Worm (Caenorhabditis elegans) whole organism, L1 larva: ENCODE measurements around the gene dtmk-1.

ENCODE experiments used
- aha-1 ChIP-seq: fragments of 150-350 bp; optimal IDR thresholded peaks from 2 replicates; lab custom pipeline; 2014; ENCODE audit warnings: missing biosample characterization, missing genetic modification characterization
- aly-2 ChIP-seq: fragments of 150-350 bp; optimal IDR thresholded peaks from 2 replicates; lab custom pipeline; 2014; ENCODE audit warnings: missing biosample characterization, missing genetic modification characterization
- ama-1 ChIP-seq: fragments of 150-350 bp; optimal IDR thresholded peaks from 2 replicates; lab custom pipeline; 2014
- ceh-82 ChIP-seq, 3 experiments: fragments of 150-350 bp in 1 of 3; sonication (generic microtip) in 2 of 3; optimal IDR thresholded peaks; 2 replicates each; lab custom pipeline; 2014 to 2017; ENCODE audit warnings: missing biosample characterization in 3 of 3, missing genetic modification characterization in 3 of 3
- ceh-90 ChIP-seq: sonication (generic microtip); optimal IDR thresholded peaks from 2 replicates; lab custom pipeline; 2016; ENCODE audit warnings: missing genetic modification characterization, missing compliant biosample characterization
- ces-1 ChIP-seq: fragments of 150-350 bp; optimal IDR thresholded peaks from 2 replicates; lab custom pipeline; 2014; ENCODE audit warnings: missing biosample characterization, missing genetic modification reagents, missing genetic modification characterization
- dpl-1 ChIP-seq, 3 experiments: fragments of 150-350 bp in 2 of 3; sonication (generic microtip) in 1 of 3; optimal IDR thresholded peaks; 2 replicates each; lab custom pipeline; 2014 to 2017; ENCODE audit warnings: missing biosample characterization in 3 of 3, missing genetic modification characterization in 3 of 3, missing genetic modification reagents in 3 of 3
- dsc-1 ChIP-seq: sonication (generic microtip); optimal IDR thresholded peaks from 2 replicates; lab custom pipeline; 2016; ENCODE audit warnings: mild to moderate bottlenecking, missing genetic modification characterization, missing compliant biosample characterization
- efl-1 ChIP-seq, 4 experiments: fragments of 150-350 bp; optimal IDR thresholded peaks in 3 of 4; peaks in 1 of 4; 1 replicate in 1 of 4; 2 replicates in 3 of 4; lab custom pipeline; 2014; ENCODE audit warnings: missing biosample characterization in 2 of 4, missing genetic modification characterization in 2 of 4, missing genetic modification reagents in 2 of 4
- egl-13 ChIP-seq: sonication (generic microtip); optimal IDR thresholded peaks from 2 replicates; lab custom pipeline; 2016; ENCODE audit warnings: missing genotype, missing genetic modification reagents, missing genetic modification characterization, missing compliant biosample characterization
- egl-27 ChIP-seq, 2 experiments: fragments of 150-350 bp in 1 of 2; sonication (generic microtip); optimal IDR thresholded peaks; 3 replicates each; lab custom pipeline; 2017 to 2018; ENCODE audit warnings: missing biosample characterization in 2 of 2, missing genetic modification characterization in 2 of 2, missing genetic modification reagents in 2 of 2
- elt-2 ChIP-seq: sonication (generic microtip); optimal IDR thresholded peaks from 2 replicates; lab custom pipeline; 2016; ENCODE audit warnings: missing genetic modification characterization, mild to moderate bottlenecking, inconsistent platforms, missing compliant biosample characterization, missing genetic modification reagents
- elt-3 ChIP-seq, 6 experiments: fragments of 150-350 bp in 1 of 6; sonication (generic microtip); optimal IDR thresholded peaks; 2 replicates each; lab custom pipeline; 2017 to 2018; ENCODE audit warnings: missing biosample characterization in 6 of 6, missing genetic modification characterization in 6 of 6, inconsistent platforms in 1 of 6
- ets-5 ChIP-seq: fragments of 200-800 bp; sonication (Bioruptor generic); IDR thresholded peaks from 2 replicates; pipeline ENCODE4 v1.3.6; 2022; ENCODE audit warnings: missing genetic modification characterization, missing compliant biosample characterization
- fkh-8 ChIP-seq: sonication (generic microtip); optimal IDR thresholded peaks from 2 replicates; lab custom pipeline; 2016; ENCODE audit warnings: mild to moderate bottlenecking, missing genetic modification characterization, missing compliant biosample characterization
- grh-1 ChIP-seq: fragments of 200-800 bp; sonication (Bioruptor generic); IDR thresholded peaks from 2 replicates; pipeline ENCODE4 v1.3.6; 2022; ENCODE audit warnings: missing genetic modification reagents, missing genetic modification characterization, missing compliant biosample characterization
- hlh-4 ChIP-seq: sonication (generic microtip); optimal IDR thresholded peaks from 2 replicates; lab custom pipeline; 2016; ENCODE audit warnings: mild to moderate bottlenecking, missing genetic modification characterization, missing compliant biosample characterization
- jun-1 ChIP-seq: fragments of 150-350 bp; optimal IDR thresholded peaks from 2 replicates; lab custom pipeline; 2014; ENCODE audit warnings: missing biosample characterization, missing genetic modification reagents, missing genetic modification characterization
- lin-14 ChIP-seq: fragments of 200-800 bp; sonication (Bioruptor generic); optimal IDR thresholded peaks from 2 replicates; lab custom pipeline; 2018; ENCODE audit warnings: mild to moderate bottlenecking, missing genetic modification characterization, moderate library complexity, missing compliant biosample characterization
- lin-35 ChIP-seq, 2 experiments: fragments of 150-350 bp; optimal IDR thresholded peaks; 2 replicates each; lab custom pipeline; 2014; ENCODE audit warnings: missing biosample characterization in 2 of 2, missing genetic modification characterization in 2 of 2, missing genetic modification reagents in 2 of 2
- lir-3 ChIP-seq: sonication (generic microtip); optimal IDR thresholded peaks from 2 replicates; lab custom pipeline; 2016; ENCODE audit warnings: mild to moderate bottlenecking, missing genetic modification characterization, moderate library complexity, missing compliant biosample characterization; ENCODE audit not compliant: poor library complexity
- lsy-2 ChIP-seq, 2 experiments: fragments of 150-350 bp; optimal IDR thresholded peaks; 2 replicates each; lab custom pipeline; 2014; ENCODE audit warnings: missing biosample characterization in 2 of 2, missing genetic modification characterization in 2 of 2
- mab-9 ChIP-seq: fragments of 200-800 bp; sonication (Bioruptor generic); IDR thresholded peaks from 2 replicates; pipeline ENCODE4 v1.3.6; 2022; ENCODE audit warnings: missing genetic modification reagents, missing genetic modification characterization, missing compliant biosample characterization
- mdl-1 ChIP-seq, 2 experiments: fragments of 150-350 bp; optimal IDR thresholded peaks; 2 replicates each; lab custom pipeline; 2014 to 2017; ENCODE audit warnings: missing biosample characterization in 2 of 2, missing genetic modification characterization in 2 of 2, inconsistent platforms in 1 of 2
- mef-2 ChIP-seq: fragments of 150-350 bp; optimal IDR thresholded peaks from 2 replicates; lab custom pipeline; 2014; ENCODE audit warnings: missing biosample characterization, missing genetic modification characterization
- nhr-19 ChIP-seq: fragments of 200-800 bp; sonication (Bioruptor generic); conservative IDR thresholded peaks from 2 replicates; pipeline ENCODE4 v1.3.6; 2022; ENCODE audit warnings: missing genetic modification characterization, missing compliant biosample characterization
- nhr-20 ChIP-seq: sonication (generic microtip); optimal IDR thresholded peaks from 2 replicates; lab custom pipeline; 2016; ENCODE audit warnings: mild to moderate bottlenecking, missing genetic modification characterization, missing compliant biosample characterization
- nhr-47 ChIP-seq: sonication (generic microtip); optimal IDR thresholded peaks from 2 replicates; lab custom pipeline; 2016; ENCODE audit warnings: mild to moderate bottlenecking, missing genetic modification characterization, moderate library complexity, missing compliant biosample characterization
- nhr-71 ChIP-seq: sonication (generic microtip); optimal IDR thresholded peaks from 2 replicates; lab custom pipeline; 2016; ENCODE audit warnings: mild to moderate bottlenecking, missing genetic modification characterization, moderate library complexity, missing compliant biosample characterization
- nhr-76 ChIP-seq: sonication (generic microtip); optimal IDR thresholded peaks from 2 replicates; lab custom pipeline; 2017; ENCODE audit warnings: missing biosample characterization, missing genetic modification characterization
- nhr-77 ChIP-seq: fragments of 150-350 bp; optimal IDR thresholded peaks from 2 replicates; lab custom pipeline; 2014; ENCODE audit warnings: missing biosample characterization, missing genetic modification characterization
- nhr-85 ChIP-seq: sonication (generic microtip); peaks from one replicate; lab custom pipeline; 2016; ENCODE audit warnings: missing genetic modification characterization, inconsistent platforms, missing compliant biosample characterization
- nhr-90 ChIP-seq: sonication (generic microtip); optimal IDR thresholded peaks from 2 replicates; lab custom pipeline; 2016; ENCODE audit warnings: mild to moderate bottlenecking, missing genetic modification characterization, missing compliant biosample characterization; ENCODE audit not compliant: poor library complexity
- pag-3 ChIP-seq: sonication (generic microtip); optimal IDR thresholded peaks from 2 replicates; lab custom pipeline; 2017; ENCODE audit warnings: missing genetic modification characterization, mild to moderate bottlenecking, missing compliant biosample characterization, antibody characterized with exemption, borderline replicate concordance; ENCODE audit not compliant: insufficient read depth
- pax-3 ChIP-seq: fragments of 200-800 bp; sonication (Bioruptor generic); optimal IDR thresholded peaks from 2 replicates; lab custom pipeline; 2018; ENCODE audit warnings: mild to moderate bottlenecking, missing genetic modification characterization, moderate library complexity, missing compliant biosample characterization
- sptf-1 ChIP-seq: fragments of 150-350 bp; optimal IDR thresholded peaks from 2 replicates; lab custom pipeline; 2014; ENCODE audit warnings: missing biosample characterization, missing genetic modification characterization
- swsn-7 ChIP-seq: sonication (generic microtip); optimal IDR thresholded peaks from 2 replicates; lab custom pipeline; 2016; ENCODE audit warnings: missing genetic modification characterization, missing compliant biosample characterization
- tbx-2 ChIP-seq: sonication (generic microtip); optimal IDR thresholded peaks from 2 replicates; lab custom pipeline; 2016; ENCODE audit warnings: missing genetic modification characterization, missing compliant biosample characterization
- unc-30 ChIP-seq: sonication (generic microtip); optimal IDR thresholded peaks from 2 replicates; lab custom pipeline; 2017; ENCODE audit warnings: missing biosample characterization, missing genetic modification characterization
- vab-15 ChIP-seq: sonication (generic microtip); optimal IDR thresholded peaks from 2 replicates; lab custom pipeline; 2017; ENCODE audit warnings: missing genotype, mild to moderate bottlenecking, missing genetic modification characterization, missing compliant biosample characterization
- xbp-1 ChIP-seq: sonication (generic microtip); optimal IDR thresholded peaks from 2 replicates; lab custom pipeline; 2016; ENCODE audit warnings: missing genetic modification characterization, missing compliant biosample characterization
- zip-4 ChIP-seq: fragments of 200-800 bp; sonication (Bioruptor generic); optimal IDR thresholded peaks from 2 replicates; lab custom pipeline; 2018; ENCODE audit warnings: mild to moderate bottlenecking, missing genetic modification characterization, moderate library complexity, missing compliant biosample characterization

The dtmk-1 gene

ce11 chrII:9966954-9967353 is at the start of gene dtmk-1:
TSS of gene dtmk-1 (minus strand) at chrII:9967099.
- TF ChIP-seq elt-2 (tag; lab: Kevin White, UChicago), result peak; percentile 4
- TF ChIP-seq mef-2, result no peak
- peak; percentile 3 for TF ChIP-seq nhr-90 (tag; lab: Kevin White, UChicago)
- no peak for TF ChIP-seq hlh-4 (tag; lab: Kevin White, UChicago)
- no peak for TF ChIP-seq efl-1 (optimal IDR thresholded peaks at IDR 0.05; lab: Kevin White, UChicago)
- peak in 1 of 2 experiments; percentile 86 for TF ChIP-seq efl-1 (GFP tag; optimal IDR thresholded peaks at IDR 0.05 in 1 of 2; lab: Kevin White, UChicago)
- TF ChIP-seq nhr-85 (tag; lab: Kevin White, UChicago), result peak; percentile 57
- no peak for TF ChIP-seq ama-1 (lab: Kevin White, UChicago)
- no peak for TF ChIP-seq zip-4 (GFP tag; lab: Kevin White, UChicago)
- no peak for TF ChIP-seq xbp-1 (tag; lab: Kevin White, UChicago)
- no peak for TF ChIP-seq sptf-1 (tag; lab: Kevin White, UChicago)

ce11 chrII:10016013-10016412 is 49.1 kb upstream of the dtmk-1 start, which contains the start of gene lec-2:
TSS of gene lec-2 (minus strand) at chrII:10016183.
- TF ChIP-seq pag-3 (peak; percentile 74), fkh-8 (tag; lab: Kevin White, UChicago) (peak; percentile 83), elt-3 (tag; optimal IDR thresholded peaks at IDR 0.05; lab: Kevin White, UChicago) (peak in 1 of 6 experiments; percentile 18), ceh-82 (tag; optimal IDR thresholded peaks at IDR 0.05; lab: Kevin White, UChicago) (peak in 1 of 3 experiments; percentile 3), lir-3 (tag; lab: Kevin White, UChicago) (no peak), dsc-1 (tag; lab: Kevin White, UChicago) (no peak), pax-3 (tag; lab: Kevin White, UChicago) (peak; percentile 11), elt-2 (tag; lab: Kevin White, UChicago) (no peak), unc-30 (no peak), tbx-2 (tag; lab: Kevin White, UChicago) (peak; percentile 28), lin-14 (peak; percentile 74), sptf-1 (tag; lab: Kevin White, UChicago) (no peak), lin-35 (GFP tag; optimal IDR thresholded peaks at IDR 0.05; lab: Kevin White, UChicago) (peak in 1 of 2 experiments; percentile 8), lsy-2 (tag; optimal IDR thresholded peaks at IDR 0.05; lab: Kevin White, UChicago) (peak in 1 of 2 experiments; percentile 19), ces-1 (GFP tag; lab: Kevin White, UChicago) (no peak), jun-1 (tag; lab: Kevin White, UChicago) (no peak), swsn-7 (peak; percentile 28), nhr-47 (tag; lab: Kevin White, UChicago) (peak; percentile 22), dpl-1 (GFP tag; optimal IDR thresholded peaks at IDR 0.05; lab: Kevin White, UChicago) (no peak), nhr-19 (GFP tag; lab: Robert Waterston, UW) (peak; percentile 7), mab-9 (no peak), vab-15 (tag; lab: Kevin White, UChicago) (no peak), nhr-77 (no peak), egl-13 (no peak), egl-27 (tag; optimal IDR thresholded peaks at IDR 0.05; lab: Kevin White, UChicago) (no peak), ceh-90 (tag; lab: Kevin White, UChicago) (no peak), nhr-71 (tag; lab: Kevin White, UChicago) (peak; percentile 45), mdl-1 (tag; optimal IDR thresholded peaks at IDR 0.05; lab: Kevin White, UChicago) (peak in 1 of 2 experiments; percentile 45), ets-5 (GFP tag; lab: Robert Waterston, UW) (no peak), efl-1 (optimal IDR thresholded peaks at IDR 0.05; lab: Kevin White, UChicago) (no peak), efl-1 (GFP tag; optimal IDR thresholded peaks at IDR 0.05 in 1 of 2; lab: Kevin White, UChicago) (peak in 1 of 2 experiments; percentile 84), nhr-76 (no peak), aly-2 (tag; lab: Kevin White, UChicago) (no peak), nhr-20 (tag; lab: Kevin White, UChicago) (peak; percentile 44), grh-1 (GFP tag; lab: Robert Waterston, UW) (no peak), aha-1 (tag; lab: Kevin White, UChicago) (no peak)
